Worm (Caenorhabditis elegans) whole organism, early embryonic: ENCODE measurements around the gene B0252.1.

Experiments used
- B0310.2 ChIP-seq: sonication (generic microtip); optimal IDR thresholded peaks from 2 replicates; lab custom pipeline; 2016; ENCODE audit warnings: mild to moderate bottlenecking, missing genetic modification characterization, missing compliant biosample characterization
- F13C5.2 ChIP-seq: sonication (generic microtip); optimal IDR thresholded peaks from 2 replicates; lab custom pipeline; 2017; ENCODE audit warnings: mild to moderate bottlenecking, missing genetic modification characterization, inconsistent platforms, missing compliant biosample characterization
- aly-1 ChIP-seq: sonication (generic microtip); optimal IDR thresholded peaks from 2 replicates; lab custom pipeline; 2016; ENCODE audit warnings: missing genetic modification characterization, missing compliant biosample characterization
- ama-1 ChIP-seq: fragments of 150-350 bp; optimal IDR thresholded peaks from 2 replicates; lab custom pipeline; 2014
- ceh-13 ChIP-seq: fragments of 200-800 bp; sonication (Bioruptor generic); optimal IDR thresholded peaks from 2 replicates; lab custom pipeline; 2018; ENCODE audit warnings: mild to moderate bottlenecking, missing genetic modification characterization, missing compliant biosample characterization
- ceh-36 ChIP-seq: sonication (generic microtip); optimal IDR thresholded peaks from 2 replicates; lab custom pipeline; 2016; ENCODE audit warnings: missing genetic modification characterization, inconsistent platforms, missing compliant biosample characterization
- ets-7 ChIP-seq: sonication (generic microtip); optimal IDR thresholded peaks from 2 replicates; lab custom pipeline; 2016; ENCODE audit warnings: missing genotype, missing genetic modification characterization, missing compliant biosample characterization
- flt-1 ChIP-seq: fragments of 200-800 bp; sonication (Bioruptor generic); IDR thresholded peaks from 2 replicates; pipeline ENCODE4 v1.3.6; 2022; ENCODE audit warnings: missing genetic modification characterization, missing compliant biosample characterization
- hmbx-1 ChIP-seq: sonication (generic microtip); optimal IDR thresholded peaks from 2 replicates; lab custom pipeline; 2016; ENCODE audit warnings: mild to moderate bottlenecking, missing genetic modification characterization, missing compliant biosample characterization
- hmg-4 ChIP-seq: fragments of 200-800 bp; sonication (Bioruptor generic); optimal IDR thresholded peaks from 2 replicates; lab custom pipeline; 2018; ENCODE audit warnings: mild to moderate bottlenecking, missing genetic modification characterization, missing compliant biosample characterization
- hnd-1 ChIP-seq: sonication (generic microtip); optimal IDR thresholded peaks from 2 replicates; lab custom pipeline; 2016; ENCODE audit warnings: missing genetic modification characterization, missing compliant biosample characterization
- pes-1 ChIP-seq: fragments of 200-800 bp; sonication (Bioruptor generic); IDR thresholded peaks from 2 replicates; pipeline ENCODE4 v1.3.6; 2022; ENCODE audit warnings: missing genetic modification reagents, missing genetic modification characterization, missing compliant biosample characterization
- scrt-1 ChIP-seq: fragments of 200-800 bp; sonication (Bioruptor generic); IDR thresholded peaks from 2 replicates; pipeline ENCODE4 v1.3.6; 2022; ENCODE audit warnings: missing genetic modification characterization, missing compliant biosample characterization
- sea-1 ChIP-seq: fragments of 200-800 bp; sonication (Bioruptor generic); conservative IDR thresholded peaks from 2 replicates; pipeline ENCODE4 v1.3.6; 2022; ENCODE audit warnings: missing genetic modification characterization, missing compliant biosample characterization
- tbx-11 ChIP-seq: fragments of 200-800 bp; sonication (Bioruptor generic); IDR thresholded peaks from 2 replicates; pipeline ENCODE4 v1.3.6; 2022; ENCODE audit warnings: missing genetic modification characterization, missing compliant biosample characterization
- tbx-37 ChIP-seq: fragments of 200-800 bp; sonication (Bioruptor generic); conservative IDR thresholded peaks from 2 replicates; pipeline ENCODE4 v1.3.6; 2022; ENCODE audit warnings: missing genetic modification reagents, missing genetic modification characterization, missing compliant biosample characterization
- tra-4 ChIP-seq: sonication (generic microtip); optimal IDR thresholded peaks from 2 replicates; lab custom pipeline; 2017; ENCODE audit warnings: missing genetic modification characterization, missing compliant biosample characterization

B0252.1 gene

DNA sequence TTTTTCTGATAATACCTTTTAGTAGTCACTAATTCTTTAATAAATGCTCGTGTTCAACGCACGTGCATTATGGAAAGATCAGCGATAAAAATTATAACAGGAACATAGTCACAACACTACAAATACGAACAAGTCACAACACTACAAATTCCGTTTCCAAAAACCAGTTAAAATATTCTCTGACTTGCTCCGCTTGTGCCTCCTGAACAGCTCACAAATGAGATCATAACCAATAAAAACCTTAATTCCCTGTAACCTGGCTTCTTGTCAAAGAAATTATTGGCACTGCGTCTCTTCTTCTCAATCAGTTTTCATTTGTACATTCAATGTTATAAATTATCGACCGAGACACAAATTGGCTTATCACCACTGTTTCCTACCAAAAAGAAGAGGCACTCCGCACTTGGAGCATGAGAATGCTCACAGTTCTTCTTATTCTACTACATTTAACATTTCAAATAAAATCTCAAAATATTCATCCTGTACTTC lies at the start of gene B0252.1:
TSS of gene B0252.1 (plus strand) at position 318 of the 489 bp plus-strand sequence.
- TF ChIP-seq tbx-11 (GFP tag; lab: Robert Waterston, UW) (no peak), tra-4 (tag; lab: Kevin White, UChicago) (no peak), tbx-37 (GFP tag; lab: Robert Waterston, UW) (no peak), B0310.2 (tag; lab: Kevin White, UChicago) (no peak), ama-1 (lab: Kevin White, UChicago) (no peak), flt-1 (GFP tag; lab: Robert Waterston, UW) (no peak), ceh-36 (tag; lab: Kevin White, UChicago) (no peak), pes-1 (GFP tag; lab: Robert Waterston, UW) (no peak), ets-7 (no peak)

- no peak for TF ChIP-seq flt-1 (GFP tag; lab: Robert Waterston, UW)
- TF ChIP-seq hnd-1, result no peak
- TF ChIP-seq aly-1 (tag; lab: Kevin White, UChicago), result no peak
- TF ChIP-seq hmg-4 (GFP tag; lab: Kevin White, UChicago), result no peak
Measured at ce11 chrII:6870803-6871202, 48.7 kb upstream of the B0252.1 start, which contains the start of gene clhm-1. Gene clhm-1 (minus strand): TSS chrII:6871009.

ce11 chrII:6872493-6872892 lies 47.0 kb upstream of the B0252.1 start, which contains the start of gene C44B7.5:
Gene C44B7.5 (minus strand): TSS chrII:6872593.
- TF ChIP-seq aly-1 (tag; lab: Kevin White, UChicago), result no peak
- TF ChIP-seq hmg-4 (GFP tag; lab: Kevin White, UChicago), result no peak
- no peak for TF ChIP-seq hmbx-1
- no peak for TF ChIP-seq B0310.2 (tag; lab: Kevin White, UChicago)
- TF ChIP-seq tbx-37 (GFP tag; lab: Robert Waterston, UW), result no peak
- TF ChIP-seq hnd-1, result no peak
- TF ChIP-seq scrt-1, result no peak
- no peak for TF ChIP-seq ceh-13
- no peak for TF ChIP-seq tbx-11 (GFP tag; lab: Robert Waterston, UW)
- TF ChIP-seq tra-4 (tag; lab: Kevin White, UChicago), result no peak
- no peak for TF ChIP-seq pes-1 (GFP tag; lab: Robert Waterston, UW)
- no peak for TF ChIP-seq ama-1 (lab: Kevin White, UChicago)
- TF ChIP-seq ceh-36 (tag; lab: Kevin White, UChicago), result no peak

ce11 chrII:6876957-6877356 lies 42.5 kb upstream of the B0252.1 start, which contains the start of gene slc-36.5:
Gene slc-36.5 (minus strand): TSS chrII:6877057.
- TF ChIP-seq scrt-1, result no peak
- no peak for TF ChIP-seq ets-7
- TF ChIP-seq sea-1 (GFP tag; lab: Robert Waterston, UW), result no peak
- TF ChIP-seq flt-1 (GFP tag; lab: Robert Waterston, UW), result no peak
- no peak for TF ChIP-seq B0310.2 (tag; lab: Kevin White, UChicago)
- no peak for TF ChIP-seq tbx-11 (GFP tag; lab: Robert Waterston, UW)
- TF ChIP-seq hmg-4 (GFP tag; lab: Kevin White, UChicago), result no peak
- no peak for TF ChIP-seq aly-1 (tag; lab: Kevin White, UChicago)
- TF ChIP-seq ama-1 (lab: Kevin White, UChicago), result no peak

- TF ChIP-seq F13C5.2 (tag; lab: Kevin White, UChicago) (no peak), hnd-1 (no peak), aly-1 (tag; lab: Kevin White, UChicago) (no peak), tbx-11 (GFP tag; lab: Robert Waterston, UW) (no peak), hmbx-1 (no peak), scrt-1 (no peak), ceh-13 (no peak), ceh-36 (tag; lab: Kevin White, UChicago) (no peak), ets-7 (no peak), ama-1 (lab: Kevin White, UChicago) (no peak), hmg-4 (GFP tag; lab: Kevin White, UChicago) (no peak), flt-1 (GFP tag; lab: Robert Waterston, UW) (no peak), sea-1 (GFP tag; lab: Robert Waterston, UW) (no peak)
Measured at ce11 chrII:6877881-6878280, 41.6 kb upstream of the B0252.1 start.

DNA sequence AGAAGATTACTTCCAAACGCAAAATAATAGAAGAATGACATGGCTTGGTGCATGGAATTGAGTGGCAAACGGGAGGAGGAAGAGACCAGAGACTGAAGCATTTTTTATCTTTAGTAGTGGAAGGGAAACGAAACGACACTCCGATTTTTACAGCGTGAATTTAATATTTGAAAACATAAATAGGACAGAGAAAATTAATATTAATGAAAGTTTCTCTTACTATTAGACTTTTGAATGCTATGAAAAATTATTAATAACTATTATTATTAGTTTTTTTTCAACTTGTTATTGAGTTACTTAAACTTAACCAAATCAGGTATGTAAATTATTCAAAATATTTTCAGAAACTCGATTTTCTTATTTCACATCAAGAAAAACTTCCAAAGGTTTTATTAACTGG lies 39.4 kb upstream of the B0252.1 start, which contains the start of gene C44B7.7:
TSS of gene C44B7.7 (minus strand) at position 101 of the 400 bp plus-strand sequence.
- TF ChIP-seq scrt-1 (no peak), sea-1 (GFP tag; lab: Robert Waterston, UW) (no peak), hmg-4 (GFP tag; lab: Kevin White, UChicago) (no peak), flt-1 (GFP tag; lab: Robert Waterston, UW) (no peak), F13C5.2 (tag; lab: Kevin White, UChicago) (no peak)

ce11 chrII:6882335-6882734 lies 37.1 kb upstream of the B0252.1 start:
- TF ChIP-seq B0310.2 (tag; lab: Kevin White, UChicago) (no peak), pes-1 (GFP tag; lab: Robert Waterston, UW) (no peak), ceh-36 (tag; lab: Kevin White, UChicago) (no peak), ama-1 (lab: Kevin White, UChicago) (no peak), ceh-13 (no peak), sea-1 (GFP tag; lab: Robert Waterston, UW) (no peak), F13C5.2 (tag; lab: Kevin White, UChicago) (no peak), ets-7 (no peak), scrt-1 (no peak), hmg-4 (GFP tag; lab: Kevin White, UChicago) (no peak), tra-4 (tag; lab: Kevin White, UChicago) (no peak), flt-1 (GFP tag; lab: Robert Waterston, UW) (no peak), tbx-11 (GFP tag; lab: Robert Waterston, UW) (no peak), hmbx-1 (no peak), hnd-1 (no peak)

DNA sequence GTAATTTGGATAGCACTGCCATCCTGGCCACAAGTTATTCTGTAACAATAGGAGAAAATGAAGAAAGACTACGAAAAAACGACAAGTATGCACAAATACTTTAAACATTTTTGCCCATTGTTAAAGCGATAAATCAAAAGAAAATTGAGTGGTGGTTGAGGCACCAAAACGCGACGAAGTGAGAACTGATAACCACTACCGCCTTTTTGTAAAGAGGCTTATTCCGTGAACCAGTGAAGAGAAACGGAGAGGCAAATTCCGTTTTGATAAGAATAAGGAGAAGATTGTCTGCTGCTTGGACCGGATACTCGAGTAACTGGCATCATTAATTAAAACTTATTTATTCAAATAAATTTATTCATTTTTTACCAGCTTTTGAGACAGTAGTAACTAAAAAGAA lies 35.8 kb upstream of the B0252.1 start, which contains the start of gene pmp-1:
TSS of gene pmp-1 (minus strand) at position 39 of the 400 bp plus-strand sequence.
- no peak for TF ChIP-seq F13C5.2 (tag; lab: Kevin White, UChicago)
- TF ChIP-seq ceh-13, result no peak
- TF ChIP-seq flt-1 (GFP tag; lab: Robert Waterston, UW), result no peak
- no peak for TF ChIP-seq hmbx-1
- no peak for TF ChIP-seq pes-1 (GFP tag; lab: Robert Waterston, UW)
- TF ChIP-seq hmg-4 (GFP tag; lab: Kevin White, UChicago), result no peak
- TF ChIP-seq scrt-1, result no peak
- no peak for TF ChIP-seq tra-4 (tag; lab: Kevin White, UChicago)
- TF ChIP-seq ama-1 (lab: Kevin White, UChicago), result no peak
- TF ChIP-seq B0310.2 (tag; lab: Kevin White, UChicago), result no peak
- no peak for TF ChIP-seq sea-1 (GFP tag; lab: Robert Waterston, UW)
- no peak for TF ChIP-seq tbx-37 (GFP tag; lab: Robert Waterston, UW)
- TF ChIP-seq tbx-11 (GFP tag; lab: Robert Waterston, UW), result no peak
- TF ChIP-seq hnd-1, result no peak
- TF ChIP-seq ets-7, result no peak
- TF ChIP-seq aly-1 (tag; lab: Kevin White, UChicago), result no peak
- no peak for TF ChIP-seq ceh-36 (tag; lab: Kevin White, UChicago)
